Worm (Caenorhabditis elegans) whole organism, young adult: ENCODE measurements around the gene Y58A7A.4.

Experiments used
- B0336.3 ChIP-seq: fragments of 200-800 bp; sonication (Bioruptor generic); IDR thresholded peaks from 2 replicates; pipeline ENCODE4 v1.3.6; 2022; ENCODE audit warnings: missing genetic modification characterization, missing compliant biosample characterization
- C06A6.2 ChIP-seq: fragments of 200-800 bp; sonication (Bioruptor generic); conservative IDR thresholded peaks from 2 replicates; pipeline ENCODE4 v1.3.6; 2022; ENCODE audit warnings: missing genetic modification characterization, missing compliant biosample characterization
- F22D6.2 ChIP-seq: sonication (generic microtip); optimal IDR thresholded peaks from 2 replicates; lab custom pipeline; 2016; ENCODE audit warnings: mild to moderate bottlenecking, missing genetic modification characterization, missing compliant biosample characterization
- F33H1.4 ChIP-seq: fragments of 200-800 bp; sonication (Bioruptor generic); IDR thresholded peaks from 2 replicates; pipeline ENCODE4 v1.3.6; 2022; ENCODE audit warnings: missing genetic modification reagents, missing genetic modification characterization, missing compliant biosample characterization
- F39B2.1 ChIP-seq: fragments of 200-800 bp; sonication (Bioruptor generic); IDR thresholded peaks from 2 replicates; pipeline ENCODE4 v1.3.6; 2022; ENCODE audit warnings: missing genetic modification reagents, missing genetic modification characterization, missing compliant biosample characterization
- F55B11.4 ChIP-seq: sonication (generic microtip); optimal IDR thresholded peaks from 2 replicates; lab custom pipeline; 2016; ENCODE audit warnings: missing compliant biosample characterization, missing genetic modification characterization, borderline replicate concordance; ENCODE audit not compliant: insufficient read depth
- F57A8.1 ChIP-seq: fragments of 200-800 bp; sonication (Bioruptor generic); optimal IDR thresholded peaks from 2 replicates; lab custom pipeline; 2018; ENCODE audit warnings: mild to moderate bottlenecking, missing genetic modification characterization, moderate library complexity, missing compliant biosample characterization
- F57C9.4 ChIP-seq: sonication (generic microtip); optimal IDR thresholded peaks from 2 replicates; lab custom pipeline; 2017; ENCODE audit warnings: mild to moderate bottlenecking, missing genetic modification characterization, missing compliant biosample characterization
- K11D2.4 ChIP-seq: fragments of 200-800 bp; sonication (Bioruptor generic); IDR thresholded peaks from 2 replicates; pipeline ENCODE4 v1.3.6; 2022; ENCODE audit warnings: missing genetic modification reagents, missing genetic modification characterization, missing compliant biosample characterization
- K12H6.12 ChIP-seq: fragments of 200-800 bp; sonication (Bioruptor generic); optimal IDR thresholded peaks from 2 replicates; lab custom pipeline; 2018; ENCODE audit warnings: mild to moderate bottlenecking, missing genetic modification characterization, missing compliant biosample characterization
- T07F8.4 ChIP-seq: sonication (generic microtip); optimal IDR thresholded peaks from 2 replicates; lab custom pipeline; 2016; ENCODE audit warnings: mild to moderate bottlenecking, missing genetic modification characterization, moderate library complexity, missing compliant biosample characterization
- T26A5.8 ChIP-seq: sonication (generic microtip); optimal IDR thresholded peaks from 2 replicates; lab custom pipeline; 2016; ENCODE audit warnings: missing genetic modification characterization, missing compliant biosample characterization
- ZK185.1 ChIP-seq: sonication (generic microtip); optimal IDR thresholded peaks from 2 replicates; lab custom pipeline; 2016; ENCODE audit warnings: mild to moderate bottlenecking, missing genetic modification characterization, missing compliant biosample characterization; ENCODE audit not compliant: poor library complexity, severe bottlenecking
- ama-1 ChIP-seq, 3 experiments: fragments of 150-350 bp in 1 of 3; sonication (generic microtip) in 2 of 3; optimal IDR thresholded peaks; 2 replicates each; lab custom pipeline; 2014 to 2018; ENCODE audit warnings: missing biosample characterization in 2 of 3, missing genetic modification characterization in 2 of 3, missing genetic modification reagents in 2 of 3
- attf-3 ChIP-seq: fragments of 200-800 bp; sonication (Bioruptor generic); conservative IDR thresholded peaks from 2 replicates; pipeline ENCODE4 v1.3.6; 2022; ENCODE audit warnings: missing genetic modification reagents, missing genetic modification characterization, missing compliant biosample characterization
- attf-5 ChIP-seq: fragments of 200-800 bp; sonication (Bioruptor generic); optimal IDR thresholded peaks from 2 replicates; lab custom pipeline; 2018; ENCODE audit warnings: mild to moderate bottlenecking, missing genetic modification characterization, missing compliant biosample characterization
- ccch-3 ChIP-seq: fragments of 200-800 bp; sonication (Bioruptor generic); optimal IDR thresholded peaks from 2 replicates; lab custom pipeline; 2018; ENCODE audit warnings: mild to moderate bottlenecking, missing genetic modification characterization, missing compliant biosample characterization
- cebp-1 ChIP-seq, 2 experiments: fragments of 200-800 bp in 1 of 2; sonication (Bioruptor generic) in 1 of 2; sonication (generic microtip) in 1 of 2; IDR thresholded peaks in 1 of 2; optimal IDR thresholded peaks in 1 of 2; 2 replicates each; pipeline versions ENCODE4 v1.3.6 to Lab custom; 2017 to 2022; ENCODE audit warnings: missing compliant biosample characterization in 2 of 2, missing genetic modification characterization in 2 of 2, mild to moderate bottlenecking in 1 of 2, missing genetic modification reagents in 1 of 2, moderate library complexity in 1 of 2
- ceh-100 ChIP-seq: fragments of 200-800 bp; sonication (Bioruptor generic); IDR thresholded peaks from 2 replicates; pipeline ENCODE4 v1.3.6; 2022; ENCODE audit warnings: missing genetic modification reagents, missing genetic modification characterization, missing compliant biosample characterization
- ceh-27 ChIP-seq: fragments of 200-800 bp; sonication (Bioruptor generic); optimal IDR thresholded peaks from 2 replicates; lab custom pipeline; 2018; ENCODE audit warnings: mild to moderate bottlenecking, missing genetic modification characterization, moderate library complexity, missing compliant biosample characterization
- efl-1 ChIP-seq: fragments of 150-350 bp; optimal IDR thresholded peaks from 2 replicates; lab custom pipeline; 2014; ENCODE audit warnings: missing biosample characterization, missing genetic modification reagents, missing genetic modification characterization
- hmg-1.2 ChIP-seq: fragments of 200-800 bp; sonication (Bioruptor generic); IDR thresholded peaks from 2 replicates; pipeline ENCODE4 v1.3.6; 2022; ENCODE audit warnings: missing genetic modification reagents, missing genetic modification characterization, missing compliant biosample characterization
- hsf-1 ChIP-seq: fragments of 200-800 bp; sonication (Bioruptor generic); IDR thresholded peaks from 2 replicates; pipeline ENCODE4 v1.3.6; 2022; ENCODE audit warnings: missing genetic modification reagents, missing genetic modification characterization, missing compliant biosample characterization
- lin-26 ChIP-seq: fragments of 200-800 bp; sonication (Bioruptor generic); IDR thresholded peaks from 2 replicates; pipeline ENCODE4 v1.3.6; 2022; ENCODE audit warnings: missing genetic modification reagents, missing genetic modification characterization, missing compliant biosample characterization
- lin-54 ChIP-seq: fragments of 200-800 bp; sonication (Bioruptor generic); optimal IDR thresholded peaks from 2 replicates; lab custom pipeline; 2018; ENCODE audit warnings: mild to moderate bottlenecking, missing genetic modification characterization, missing compliant biosample characterization
- lir-1 ChIP-seq: fragments of 200-800 bp; sonication (Bioruptor generic); conservative IDR thresholded peaks from 2 replicates; pipeline ENCODE4 v1.3.6; 2022; ENCODE audit warnings: missing genetic modification reagents, missing genetic modification characterization, missing compliant biosample characterization
- lsy-27 ChIP-seq: sonication (generic microtip); optimal IDR thresholded peaks from 2 replicates; lab custom pipeline; 2017; ENCODE audit warnings: missing genetic modification characterization, mild to moderate bottlenecking, missing compliant biosample characterization, antibody characterized with exemption, missing genotype, borderline replicate concordance; ENCODE audit not compliant: insufficient read depth
- madf-10 ChIP-seq: sonication (generic microtip); optimal IDR thresholded peaks from 2 replicates; lab custom pipeline; 2016; ENCODE audit warnings: mild to moderate bottlenecking, missing genetic modification characterization, missing compliant biosample characterization
- madf-8 ChIP-seq: fragments of 200-800 bp; sonication (Bioruptor generic); conservative IDR thresholded peaks from 2 replicates; pipeline ENCODE4 v1.3.6; 2022; ENCODE audit warnings: missing genetic modification reagents, missing genetic modification characterization, missing compliant biosample characterization
- mcd-1 ChIP-seq: fragments of 200-800 bp; sonication (Bioruptor generic); IDR thresholded peaks from 2 replicates; pipeline ENCODE4 v1.3.6; 2022; ENCODE audit warnings: missing genetic modification reagents, missing genetic modification characterization, missing compliant biosample characterization
- mxl-1 ChIP-seq: sonication (generic microtip); optimal IDR thresholded peaks from 2 replicates; lab custom pipeline; 2016; ENCODE audit warnings: missing genetic modification characterization, missing compliant biosample characterization
- nhr-80 ChIP-seq: sonication (generic microtip); optimal IDR thresholded peaks from 2 replicates; lab custom pipeline; 2016; ENCODE audit warnings: missing genetic modification characterization, missing compliant biosample characterization
- pbrm-1 ChIP-seq: fragments of 200-800 bp; sonication (Bioruptor generic); IDR thresholded peaks from 2 replicates; pipeline ENCODE4 v1.3.6; 2022; ENCODE audit warnings: missing genetic modification reagents, missing genetic modification characterization, missing compliant biosample characterization
- pha-4 ChIP-seq: fragments of 150-350 bp; sonication (generic microtip); optimal IDR thresholded peaks from 2 replicates; lab custom pipeline; 2014; ENCODE audit warnings: missing biosample characterization, missing genetic modification reagents, missing genetic modification characterization
- rpc-1 ChIP-seq, 2 experiments: fragments of 150-350 bp in 1 of 2; sonication (generic microtip) in 1 of 2; optimal IDR thresholded peaks; 2 replicates each; lab custom pipeline; 2014 to 2018; ENCODE audit warnings: missing biosample characterization in 1 of 2, missing genetic modification characterization in 1 of 2, missing genetic modification reagents in 1 of 2, missing genotype in 1 of 2
- snpc-3.4 ChIP-seq: sonication (generic microtip); optimal IDR thresholded peaks from 2 replicates; lab custom pipeline; 2017; ENCODE audit warnings: missing genetic modification characterization, mild to moderate bottlenecking, missing compliant biosample characterization, antibody characterized with exemption, moderate library complexity, missing genotype, missing genetic modification reagents
- snpc-4 ChIP-seq, 5 experiments: fragments of 150-350 bp in 1 of 5; sonication (generic microtip) in 4 of 5; optimal IDR thresholded peaks; 2 replicates each; lab custom pipeline; 2014 to 2018; ENCODE audit warnings: missing genetic modification characterization in 5 of 5, missing biosample characterization in 3 of 5, antibody characterized with exemption in 2 of 5, mild to moderate bottlenecking in 2 of 5, missing compliant biosample characterization in 2 of 5, missing genotype in 2 of 5, moderate library complexity in 2 of 5, missing genetic modification reagents in 1 of 5
- somi-1 ChIP-seq: fragments of 200-800 bp; sonication (Bioruptor generic); optimal IDR thresholded peaks from 2 replicates; lab custom pipeline; 2018; ENCODE audit warnings: mild to moderate bottlenecking, missing genetic modification characterization, missing compliant biosample characterization
- tbx-9 ChIP-seq: sonication (generic microtip); optimal IDR thresholded peaks from 2 replicates; lab custom pipeline; 2016; ENCODE audit warnings: borderline replicate concordance, missing genetic modification characterization, inconsistent platforms, missing compliant biosample characterization
- unc-62 ChIP-seq: fragments of 150-350 bp; optimal IDR thresholded peaks from 2 replicates; lab custom pipeline; 2014; ENCODE audit warnings: missing biosample characterization, missing genetic modification reagents, missing genetic modification characterization
- ztf-18 ChIP-seq: sonication (generic microtip); optimal IDR thresholded peaks from 2 replicates; lab custom pipeline; 2016; ENCODE audit warnings: missing genotype, mild to moderate bottlenecking, missing genetic modification characterization, missing compliant biosample characterization
- ztf-26 ChIP-seq: sonication (generic microtip); optimal IDR thresholded peaks from 2 replicates; lab custom pipeline; 2017; ENCODE audit warnings: missing genetic modification characterization, missing compliant biosample characterization

Gene Y58A7A.4

DNA sequence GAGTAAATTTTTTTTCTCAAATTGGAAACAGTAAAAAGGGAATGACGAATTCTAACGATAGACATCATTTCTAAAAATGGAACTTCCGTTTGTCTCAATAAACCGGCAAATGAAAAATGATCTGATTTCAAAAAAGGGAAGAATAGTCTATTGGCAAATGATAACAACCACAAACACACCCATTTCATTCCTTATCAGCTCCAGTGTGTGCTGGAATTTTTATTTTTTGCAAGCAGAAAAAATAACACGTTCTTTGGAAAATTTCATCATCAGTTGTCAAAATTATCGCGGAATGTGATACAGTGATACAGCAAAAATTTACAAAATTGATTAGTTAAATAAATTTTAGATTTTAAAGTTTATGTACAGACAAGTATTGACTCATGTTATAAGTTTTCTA, 17.4 kb downstream of the Y58A7A.4 start:
- peak; percentile 48; the same call in 1 of the 2 replicates for TF ChIP-seq cebp-1 (GFP tag; IDR thresholded peaks at IDR 0.05; lab: Robert Waterston, UW)
- TF ChIP-seq cebp-1 (tag; optimal IDR thresholded peaks at IDR 0.05; lab: Kevin White, UChicago): peak; percentile 74
- TF ChIP-seq nhr-80 (tag; lab: Kevin White, UChicago): peak; percentile 87
- TF ChIP-seq unc-62: peak; percentile 67
- no peak for TF ChIP-seq ZK185.1 (tag; lab: Kevin White, UChicago)
- no peak for TF ChIP-seq madf-8 (GFP tag; lab: Robert Waterston, UW)
- no peak for TF ChIP-seq snpc-3.4 (tag; lab: Kevin White, UChicago)

ce11 chrV:5064761-5065421, 19.9 kb downstream of the Y58A7A.4 start, which contains the start of gene mlk-1:
Gene mlk-1 (minus strand): TSS chrV:5064811.
- no peak for TF ChIP-seq pha-4 (tag; lab: Kevin White, UChicago)
- TF ChIP-seq pbrm-1 (GFP tag; lab: Robert Waterston, UW): no peak
- no peak for TF ChIP-seq rpc-1 (optimal IDR thresholded peaks at IDR 0.05; lab: Kevin White, UChicago)
- no peak for TF ChIP-seq rpc-1 (tag; optimal IDR thresholded peaks at IDR 0.05; lab: Kevin White, UChicago)
- no peak for TF ChIP-seq lin-26 (GFP tag; lab: Robert Waterston, UW)
- no peak for TF ChIP-seq lin-54 (GFP tag; lab: Kevin White, UChicago)
- peak; percentile 49 for TF ChIP-seq attf-5
- TF ChIP-seq madf-10 (tag; lab: Kevin White, UChicago): peak; percentile 20
- no peak for TF ChIP-seq snpc-3.4 (tag; lab: Kevin White, UChicago)
- no peak for TF ChIP-seq T07F8.4 (tag; lab: Kevin White, UChicago)
- no peak for TF ChIP-seq F39B2.1 (GFP tag; lab: Robert Waterston, UW)
- TF ChIP-seq somi-1: peak; percentile 39
- peak; percentile 7 for TF ChIP-seq ZK185.1 (tag; lab: Kevin White, UChicago)
- TF ChIP-seq ccch-3 (GFP tag; lab: Kevin White, UChicago): no peak
- no peak for TF ChIP-seq C06A6.2 (GFP tag; lab: Robert Waterston, UW)
- TF ChIP-seq lsy-27: no peak
- no peak for TF ChIP-seq mxl-1 (tag; lab: Kevin White, UChicago)
- TF ChIP-seq ceh-27 (GFP tag; lab: Kevin White, UChicago): peak; percentile 47
- no peak for TF ChIP-seq ceh-100 (GFP tag; lab: Robert Waterston, UW)
- TF ChIP-seq hsf-1 (GFP tag; lab: Robert Waterston, UW): peak; percentile 46; the same call in 1 of the 2 replicates
- TF ChIP-seq T26A5.8 (tag; lab: Kevin White, UChicago): no peak
- no peak for TF ChIP-seq F22D6.2 (tag; lab: Kevin White, UChicago)
- no peak for TF ChIP-seq F57A8.1
- TF ChIP-seq F33H1.4 (GFP tag; lab: Robert Waterston, UW): no peak
- TF ChIP-seq lir-1 (GFP tag; lab: Robert Waterston, UW): no peak
- TF ChIP-seq attf-3 (GFP tag; lab: Robert Waterston, UW): no peak
- TF ChIP-seq tbx-9 (tag; lab: Kevin White, UChicago): no peak
- TF ChIP-seq B0336.3: peak; percentile 73; the same call in 1 of the 2 replicates
- 0 out of 2 replicates have a peak, but pooled peaks have one; percentile 29 for TF ChIP-seq mcd-1
- peak; percentile 33 for TF ChIP-seq ztf-26 (tag; lab: Kevin White, UChicago)
- peak; percentile 59; the same call in 1 of the 2 replicates for TF ChIP-seq hmg-1.2 (GFP tag; lab: Robert Waterston, UW)
- no peak for TF ChIP-seq efl-1 (GFP tag; lab: Kevin White, UChicago)
- no peak for TF ChIP-seq snpc-4 (GFP tag; optimal IDR thresholded peaks at IDR 0.05; lab: Kevin White, UChicago)
- peak in 3 of 4 experiments; percentile 7 to 35 (median 9) for TF ChIP-seq snpc-4 (tag; optimal IDR thresholded peaks at IDR 0.05; lab: Kevin White, UChicago)
- no peak for TF ChIP-seq cebp-1 (GFP tag; IDR thresholded peaks at IDR 0.05; lab: Robert Waterston, UW)
- TF ChIP-seq cebp-1 (tag; optimal IDR thresholded peaks at IDR 0.05; lab: Kevin White, UChicago): peak; percentile 64
- peak; percentile 22 for TF ChIP-seq ztf-18 (tag; lab: Kevin White, UChicago)
- peak; percentile 65 for TF ChIP-seq K12H6.12 (tag; lab: Kevin White, UChicago)
- peak; percentile 52 for TF ChIP-seq ama-1 (optimal IDR thresholded peaks at IDR 0.05; lab: Kevin White, UChicago)
- no peak for TF ChIP-seq ama-1 (GFP tag; optimal IDR thresholded peaks at IDR 0.05; lab: Kevin White, UChicago)
- TF ChIP-seq F55B11.4 (tag; lab: Kevin White, UChicago): no peak
- TF ChIP-seq F57C9.4 (tag; lab: Kevin White, UChicago): no peak
- no peak for TF ChIP-seq K11D2.4
- TF ChIP-seq nhr-80 (tag; lab: Kevin White, UChicago): peak; percentile 43
